Worm (Caenorhabditis elegans): ENCODE results near the gene ptr-19.

ce11 chrIII:10757540-10757939, 24.1 kb upstream of the ptr-19 start, which contains the start of gene rnf-113:
- no peak for TF ChIP-seq ets-7 (tag; optimal IDR thresholded peaks at IDR 0.05)
- no peak for TF ChIP-seq tbx-37 (GFP tag; conservative IDR thresholded peaks at IDR 0.05)
- TF ChIP-seq sea-1 (GFP tag; conservative IDR thresholded peaks at IDR 0.05) = no peak

Data from whole organism, early embryonic.